Worm (Caenorhabditis elegans): ENCODE data around the gene T10B5.8.
A peak's percentile ranks its signal among the peaks of the same experiment; 100 is the strongest.

The T10B5.8 gene

DNA sequence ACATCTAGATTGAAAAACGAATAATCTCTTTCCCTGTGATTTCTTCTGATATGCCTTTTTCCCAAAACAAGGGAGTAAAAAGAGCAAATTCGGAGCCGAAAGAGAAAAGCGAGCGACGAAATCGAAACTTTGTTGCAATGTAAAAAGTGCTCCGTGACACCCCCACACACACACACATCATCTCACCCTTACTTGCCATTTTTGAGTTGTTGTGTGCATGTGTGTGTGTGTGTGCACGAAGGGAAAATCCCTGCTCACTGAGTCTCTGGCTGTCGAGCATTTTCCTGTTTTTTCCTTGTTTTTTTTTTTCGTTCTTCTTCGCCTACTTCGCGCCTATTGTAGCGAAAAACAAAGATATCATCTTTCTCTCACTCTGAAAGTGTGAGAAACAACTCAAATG, 45.2 kb downstream of the T10B5.8 start:
- TF ChIP-seq elt-3 (tag; optimal IDR thresholded peaks at IDR 0.05) (no peak), lin-39 (tag; optimal IDR thresholded peaks at IDR 0.05) (peak; percentile 39), nhr-23 (tag; optimal IDR thresholded peaks at IDR 0.05) (no peak), tbx-2 (tag; optimal IDR thresholded peaks at IDR 0.05) (no peak), nhr-11 (tag; optimal IDR thresholded peaks at IDR 0.05) (no peak), nhr-76 (tag; optimal IDR thresholded peaks at IDR 0.05) (no peak), R02D3.7 (tag; optimal IDR thresholded peaks at IDR 0.05) (no peak), nhr-67 (tag; optimal IDR thresholded peaks at IDR 0.05) (no peak), egl-5 (tag; optimal IDR thresholded peaks at IDR 0.05) (no peak), hmg-11 (tag; optimal IDR thresholded peaks at IDR 0.05) (peak; percentile 16), sea-2 (GFP tag; optimal IDR thresholded peaks at IDR 0.05) (no peak), mdl-1 (tag; optimal IDR thresholded peaks at IDR 0.05) (no peak), ceh-16 (tag; optimal IDR thresholded peaks at IDR 0.05) (no peak), nhr-77 (tag; optimal IDR thresholded peaks at IDR 0.05) (no peak), ceh-9 (tag; optimal IDR thresholded peaks at IDR 0.05) (no peak), nfya-1 (tag; optimal IDR thresholded peaks at IDR 0.05; ENCODE audit: insufficient read depth) (peak; percentile 7), daf-12 (tag; optimal IDR thresholded peaks at IDR 0.05) (no peak), ceh-82 (tag; optimal IDR thresholded peaks at IDR 0.05) (no peak)

DNA sequence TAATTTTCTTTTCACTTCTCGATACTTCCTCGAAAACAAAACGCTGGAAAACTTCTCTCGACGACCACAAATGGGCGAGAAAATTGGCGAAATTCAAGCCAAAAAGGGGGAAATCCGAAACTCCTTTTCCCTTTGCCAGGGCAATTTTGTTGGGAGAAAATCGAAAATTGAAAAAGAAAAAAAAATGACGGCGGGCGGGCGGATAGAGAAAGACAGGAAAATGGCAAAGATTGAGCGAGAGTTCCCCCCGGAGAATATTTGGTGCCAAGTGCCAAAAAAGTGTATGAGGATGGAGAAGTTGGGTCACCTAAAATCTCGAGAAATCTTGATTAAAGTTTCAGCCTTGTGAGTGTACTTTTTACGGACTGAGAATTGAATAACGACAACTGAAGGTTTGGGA, 46.5 kb downstream of the T10B5.8 start:
- TF ChIP-seq nhr-237 (tag; optimal IDR thresholded peaks at IDR 0.05) (no peak), ZK546.5 (tag; optimal IDR thresholded peaks at IDR 0.05) (no peak), elt-2 (tag; optimal IDR thresholded peaks at IDR 0.05) (no peak), elt-1 (tag; optimal IDR thresholded peaks at IDR 0.05) (no peak), snpc-4 (tag; optimal IDR thresholded peaks at IDR 0.05) (no peak), nhr-11 (tag; optimal IDR thresholded peaks at IDR 0.05) (no peak), zag-1 (tag; optimal IDR thresholded peaks at IDR 0.05) (no peak), elt-3 (tag; optimal IDR thresholded peaks at IDR 0.05) (no peak), hmg-11 (tag; optimal IDR thresholded peaks at IDR 0.05) (no peak), nfya-1 (tag; optimal IDR thresholded peaks at IDR 0.05; ENCODE audit: insufficient read depth) (no peak), pha-4 (tag; optimal IDR thresholded peaks at IDR 0.05) (no peak), jun-1 (tag; optimal IDR thresholded peaks at IDR 0.05) (no peak), nhr-76 (tag; optimal IDR thresholded peaks at IDR 0.05) (no peak), egl-5 (tag; optimal IDR thresholded peaks at IDR 0.05) (no peak), ceh-82 (tag; optimal IDR thresholded peaks at IDR 0.05) (no peak), nhr-28 (tag; optimal IDR thresholded peaks at IDR 0.05) (no peak), ceh-9 (tag; optimal IDR thresholded peaks at IDR 0.05) (no peak), mml-1 (tag; optimal IDR thresholded peaks at IDR 0.05) (no peak), ama-1 (optimal IDR thresholded peaks at IDR 0.05) (no peak)

DNA sequence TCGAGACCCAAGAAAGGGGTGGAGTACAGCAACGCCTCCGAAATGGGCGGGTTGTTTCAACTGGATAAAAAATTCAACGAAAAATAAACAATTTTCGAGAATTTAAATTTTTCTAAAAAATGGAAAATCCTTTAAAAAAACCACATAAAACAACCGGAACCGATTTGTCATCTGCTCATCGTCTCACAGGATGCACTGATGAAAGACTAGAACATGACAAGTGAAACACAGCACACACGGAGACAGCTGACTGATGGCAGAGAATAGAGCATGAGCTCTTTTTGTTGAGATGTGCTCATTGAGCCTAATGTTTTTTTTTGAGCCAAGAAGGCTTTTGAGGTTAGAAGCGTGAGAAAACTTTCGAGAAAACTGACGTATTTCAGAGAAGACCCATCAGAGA, 48.2 kb downstream of the T10B5.8 start:
- TF ChIP-seq sea-2 (GFP tag; optimal IDR thresholded peaks at IDR 0.05) (no peak), ceh-28 (tag; optimal IDR thresholded peaks at IDR 0.05) (no peak), unc-62 (GFP tag; optimal IDR thresholded peaks at IDR 0.05) (peak; percentile 9), fos-1 (tag; optimal IDR thresholded peaks at IDR 0.05) (no peak), lin-39 (tag; optimal IDR thresholded peaks at IDR 0.05) (peak; percentile 76)

DNA sequence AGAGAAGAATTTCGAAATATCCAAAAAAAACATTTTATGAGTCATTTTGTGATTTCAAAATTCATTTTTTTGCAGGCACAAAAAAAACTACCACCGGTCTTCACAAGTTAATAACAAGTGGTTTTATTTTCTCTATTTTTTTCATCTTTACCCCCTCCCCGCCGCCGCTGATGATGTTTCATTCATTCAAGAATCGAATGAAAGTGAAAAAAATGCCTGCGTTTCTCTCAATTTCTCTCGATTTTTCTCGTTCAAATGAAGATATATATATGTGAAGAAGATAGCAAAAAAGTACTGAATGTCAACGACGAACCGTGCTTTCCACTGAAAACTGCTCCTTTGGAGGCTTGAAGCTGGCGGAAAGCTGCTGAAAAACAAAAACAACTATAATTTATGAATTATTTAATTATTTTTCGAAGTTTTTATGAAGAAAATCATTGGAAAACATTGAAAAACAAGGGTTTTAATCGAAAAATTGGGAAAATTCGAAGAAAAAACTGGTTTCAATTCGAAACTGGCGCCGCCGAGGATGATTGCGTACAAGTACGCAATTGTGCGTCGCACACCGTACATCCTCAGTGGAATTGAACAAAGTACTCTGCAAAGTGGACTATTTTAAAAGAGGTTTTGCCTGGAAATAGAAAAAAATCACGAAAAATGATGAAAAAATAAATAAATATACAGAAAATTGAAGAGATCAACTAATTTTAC, 50.9 kb downstream of the T10B5.8 start, which contains the start of gene zig-11:
zig-11 (minus strand) TSS at position 373 of the 711 bp plus-strand sequence.
- TF ChIP-seq nfya-1 (tag; optimal IDR thresholded peaks at IDR 0.05; ENCODE audit: insufficient read depth) (peak; percentile 49), elt-2 (tag; optimal IDR thresholded peaks at IDR 0.05) (no peak), lin-15B (tag; optimal IDR thresholded peaks at IDR 0.05) (peak; percentile 28)

Data from whole organism, L3 larva.